Worm (Caenorhabditis elegans) whole organism, L2 larva: ENCODE results near the gene R07E3.1.
A peak's percentile ranks its signal among the peaks of the same experiment; 100 is the strongest.

Experiments
- C34F6.9 ChIP-seq: fragments of 150-350 bp; optimal IDR thresholded peaks from 2 replicates; lab custom pipeline; 2014; ENCODE audit warnings: missing biosample characterization, missing genetic modification characterization
- F13H6.1 ChIP-seq: sonication (generic microtip); optimal IDR thresholded peaks from 2 replicates; lab custom pipeline; 2016; ENCODE audit warnings: missing genetic modification characterization, missing compliant biosample characterization
- R02D3.7 ChIP-seq: fragments of 150-350 bp; optimal IDR thresholded peaks from 2 replicates; lab custom pipeline; 2014; ENCODE audit warnings: missing biosample characterization, missing genetic modification characterization
- Y55F3AM.14 ChIP-seq: fragments of 200-800 bp; sonication (Bioruptor generic); optimal IDR thresholded peaks from 2 replicates; lab custom pipeline; 2018; ENCODE audit warnings: mild to moderate bottlenecking, missing genetic modification characterization, missing compliant biosample characterization
- ZK546.5 ChIP-seq: sonication (generic microtip); optimal IDR thresholded peaks from 2 replicates; lab custom pipeline; 2017; ENCODE audit warnings: missing biosample characterization, missing genetic modification characterization
- alr-1 ChIP-seq: fragments of 150-350 bp; optimal IDR thresholded peaks from 2 replicates; lab custom pipeline; 2014; ENCODE audit warnings: missing biosample characterization, missing genetic modification characterization
- aly-2 ChIP-seq: fragments of 150-350 bp; optimal IDR thresholded peaks from 2 replicates; lab custom pipeline; 2014; ENCODE audit warnings: missing biosample characterization, missing genetic modification characterization
- blmp-1 ChIP-seq: sonication (generic microtip); optimal IDR thresholded peaks from 2 replicates; lab custom pipeline; 2017; ENCODE audit warnings: missing genetic modification characterization, mild to moderate bottlenecking, missing compliant biosample characterization, antibody characterized with exemption, moderate library complexity; ENCODE audit not compliant: insufficient read depth
- crh-2 ChIP-seq: sonication (generic microtip); optimal IDR thresholded peaks from 2 replicates; lab custom pipeline; 2017; ENCODE audit warnings: missing biosample characterization, missing genetic modification characterization
- dmd-4 ChIP-seq: sonication (generic microtip); optimal IDR thresholded peaks from 2 replicates; lab custom pipeline; 2017; ENCODE audit warnings: missing biosample characterization, missing genetic modification characterization
- egl-27 ChIP-seq: sonication (generic microtip); optimal IDR thresholded peaks from 3 replicates; lab custom pipeline; 2017; ENCODE audit warnings: missing biosample characterization, missing genetic modification reagents, missing genetic modification characterization
- elt-1 ChIP-seq: fragments of 150-350 bp; optimal IDR thresholded peaks from 2 replicates; lab custom pipeline; 2014; ENCODE audit warnings: missing biosample characterization, missing genetic modification characterization
- fos-1 ChIP-seq: fragments of 150-350 bp; optimal IDR thresholded peaks from 2 replicates; lab custom pipeline; 2014; ENCODE audit warnings: missing biosample characterization, missing genetic modification characterization
- gmeb-1 ChIP-seq: fragments of 150-350 bp; optimal IDR thresholded peaks from 2 replicates; lab custom pipeline; 2014; ENCODE audit warnings: missing biosample characterization, missing genetic modification characterization
- lin-11 ChIP-seq: fragments of 150-350 bp; sonication (generic microtip); optimal IDR thresholded peaks from 2 replicates; lab custom pipeline; 2014; ENCODE audit warnings: missing biosample characterization, missing genetic modification characterization, inconsistent platforms, mixed read lengths
- lin-13 ChIP-seq: fragments of 150-350 bp; optimal IDR thresholded peaks from 2 replicates; lab custom pipeline; 2014; ENCODE audit warnings: missing biosample characterization, missing genetic modification reagents, missing genetic modification characterization
- lin-39 ChIP-seq: fragments of 150-350 bp; optimal IDR thresholded peaks from 2 replicates; lab custom pipeline; 2014; ENCODE audit warnings: missing biosample characterization, missing genetic modification reagents, missing genetic modification characterization
- nhr-10 ChIP-seq: sonication (generic microtip); optimal IDR thresholded peaks from 2 replicates; lab custom pipeline; 2017; ENCODE audit warnings: missing biosample characterization, missing genetic modification characterization
- nhr-12 ChIP-seq: fragments of 150-350 bp; optimal IDR thresholded peaks from 2 replicates; lab custom pipeline; 2014; ENCODE audit warnings: missing biosample characterization, missing genetic modification characterization
- nhr-129 ChIP-seq: fragments of 150-350 bp; optimal IDR thresholded peaks from 2 replicates; lab custom pipeline; 2014; ENCODE audit warnings: missing biosample characterization, missing genetic modification characterization
- nhr-21 ChIP-seq: fragments of 150-350 bp; optimal IDR thresholded peaks from 2 replicates; lab custom pipeline; 2014; ENCODE audit warnings: missing biosample characterization, missing genetic modification characterization
- nhr-23 ChIP-seq: fragments of 150-350 bp; optimal IDR thresholded peaks from 2 replicates; lab custom pipeline; 2014; ENCODE audit warnings: missing biosample characterization, missing genetic modification reagents, missing genetic modification characterization
- nhr-25 ChIP-seq: fragments of 150-350 bp; sonication (generic microtip); optimal IDR thresholded peaks from 3 replicates; lab custom pipeline; 2014; ENCODE audit warnings: missing biosample characterization, missing genetic modification characterization
- nhr-6 ChIP-seq: fragments of 150-350 bp; optimal IDR thresholded peaks from 2 replicates; lab custom pipeline; 2014; ENCODE audit warnings: missing biosample characterization, missing genetic modification characterization
- nhr-77 ChIP-seq: fragments of 150-350 bp; optimal IDR thresholded peaks from 2 replicates; lab custom pipeline; 2014; ENCODE audit warnings: missing biosample characterization, missing genetic modification characterization
- skn-1 ChIP-seq: sonication (generic microtip); optimal IDR thresholded peaks from 2 replicates; lab custom pipeline; 2017; ENCODE audit warnings: missing biosample characterization, missing genetic modification characterization
- sma-3 ChIP-seq: sonication (generic microtip); optimal IDR thresholded peaks from 2 replicates; lab custom pipeline; 2016; ENCODE audit warnings: missing genetic modification reagents, missing genetic modification characterization, missing compliant biosample characterization
- sma-9 ChIP-seq, 2 experiments: fragments of 150-350 bp in 1 of 2; sonication (generic microtip) in 1 of 2; optimal IDR thresholded peaks; 2 replicates each; lab custom pipeline; 2014 to 2016; ENCODE audit warnings: missing genetic modification characterization in 2 of 2, mild to moderate bottlenecking in 1 of 2, missing biosample characterization in 1 of 2, missing compliant biosample characterization in 1 of 2, missing genetic modification reagents in 1 of 2, moderate library complexity in 1 of 2
- snpc-4 ChIP-seq: fragments of 150-350 bp; optimal IDR thresholded peaks from 2 replicates; lab custom pipeline; 2014; ENCODE audit warnings: missing biosample characterization, missing genetic modification characterization
- unc-39 ChIP-seq: fragments of 150-350 bp; optimal IDR thresholded peaks from 2 replicates; lab custom pipeline; 2014; ENCODE audit warnings: missing biosample characterization, missing genetic modification characterization
- unc-55 ChIP-seq: fragments of 150-350 bp; sonication (generic microtip); optimal IDR thresholded peaks from 3 replicates; lab custom pipeline; 2014; ENCODE audit warnings: missing biosample characterization, missing genetic modification reagents, missing genetic modification characterization
- unc-62 ChIP-seq: fragments of 150-350 bp; optimal IDR thresholded peaks from 2 replicates; lab custom pipeline; 2014; ENCODE audit warnings: missing biosample characterization, missing genetic modification reagents, missing genetic modification characterization
- zag-1 ChIP-seq: fragments of 150-350 bp; optimal IDR thresholded peaks from 2 replicates; lab custom pipeline; 2014; ENCODE audit warnings: missing biosample characterization, missing genetic modification characterization
- ztf-11 ChIP-seq: sonication (generic microtip); optimal IDR thresholded peaks from 2 replicates; lab custom pipeline; 2017; ENCODE audit warnings: missing biosample characterization, missing genetic modification characterization

R07E3.1 gene

DNA sequence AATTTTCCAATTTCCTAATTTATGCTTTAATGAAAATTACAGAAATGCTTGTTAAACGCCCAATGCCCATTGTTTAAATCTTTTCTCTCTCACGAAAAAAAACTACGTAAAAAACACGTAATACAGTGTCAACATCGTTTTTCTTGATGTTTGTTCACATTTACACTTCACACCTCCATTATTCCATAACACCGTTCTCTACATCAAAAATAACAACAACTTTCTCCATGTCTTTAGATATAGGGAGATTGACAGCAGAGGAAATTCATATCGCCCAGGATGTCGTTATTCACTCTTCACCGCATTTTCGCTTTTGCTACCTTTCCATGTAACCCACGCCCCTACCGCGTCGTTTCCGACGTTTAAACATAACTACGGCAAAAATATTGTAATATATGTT is 17.1 kb upstream of the R07E3.1 start, which contains the start of gene efhc-1:
efhc-1 (plus strand) TSS at position 301 of the 400 bp plus-strand sequence.
- TF ChIP-seq dmd-4 (tag; lab: Kevin White, UChicago) (no peak), F13H6.1 (tag; lab: Kevin White, UChicago) (no peak), egl-27 (tag; lab: Kevin White, UChicago) (no peak), nhr-25 (tag; lab: Kevin White, UChicago) (no peak), nhr-129 (tag; lab: Kevin White, UChicago) (no peak), unc-55 (no peak), gmeb-1 (tag; lab: Kevin White, UChicago) (no peak), nhr-6 (tag; lab: Kevin White, UChicago) (no peak), nhr-23 (tag; lab: Kevin White, UChicago) (no peak), fos-1 (no peak)

DNA sequence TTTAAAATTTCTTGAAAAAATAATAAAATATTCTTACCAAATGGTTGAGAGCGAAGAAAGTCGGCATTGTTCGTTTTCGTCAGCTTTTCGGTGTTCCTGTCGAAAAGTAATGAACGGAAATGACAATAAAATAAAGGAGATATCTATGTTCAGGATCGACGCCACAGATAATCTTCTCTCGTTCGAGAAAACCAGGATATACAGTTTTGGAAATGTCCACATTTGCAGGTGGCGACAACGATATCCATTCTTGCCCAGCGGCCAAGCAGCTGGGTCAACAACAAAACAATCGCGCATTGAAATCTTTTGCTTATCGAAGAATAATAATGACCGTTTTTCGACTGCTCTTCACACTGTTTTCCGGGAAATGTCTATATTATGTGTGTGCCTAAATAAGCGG is 14.7 kb upstream of the R07E3.1 start, which contains the start of gene R07E3.7:
R07E3.7 (minus strand) TSS at position 101 of the 400 bp plus-strand sequence.
- TF ChIP-seq nhr-12 (tag; lab: Kevin White, UChicago) (no peak), snpc-4 (tag; lab: Kevin White, UChicago) (no peak), dmd-4 (tag; lab: Kevin White, UChicago) (no peak), egl-27 (tag; lab: Kevin White, UChicago) (no peak), lin-13 (GFP tag; lab: Kevin White, UChicago) (no peak)

DNA sequence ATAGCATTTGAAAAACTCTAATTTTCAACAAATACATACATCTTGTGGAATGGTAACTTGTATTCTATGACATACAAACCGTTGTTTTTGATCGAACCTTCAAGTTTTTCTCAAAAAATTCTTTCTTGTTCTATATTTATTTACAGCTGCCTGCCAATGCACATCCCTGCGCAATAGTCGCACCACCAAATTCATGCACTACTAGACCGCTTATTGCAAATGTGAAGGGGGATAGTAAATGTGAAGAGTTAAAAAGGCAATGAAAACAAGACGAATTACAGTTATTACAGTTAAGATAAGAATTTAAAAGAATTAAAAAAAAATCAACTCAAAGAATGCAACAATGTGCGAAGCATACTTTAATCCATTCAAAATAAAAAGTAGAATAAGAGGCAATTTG is 12.9 kb upstream of the R07E3.1 start:
- TF ChIP-seq nhr-21 (tag; lab: Kevin White, UChicago) (no peak), ZK546.5 (tag; lab: Kevin White, UChicago) (no peak), C34F6.9 (tag; lab: Kevin White, UChicago) (no peak), skn-1 (tag; lab: Kevin White, UChicago) (no peak), blmp-1 (tag; lab: Kevin White, UChicago) (no peak), alr-1 (no peak), ztf-11 (tag; lab: Kevin White, UChicago) (no peak), aly-2 (no peak), nhr-25 (tag; lab: Kevin White, UChicago) (no peak)

DNA sequence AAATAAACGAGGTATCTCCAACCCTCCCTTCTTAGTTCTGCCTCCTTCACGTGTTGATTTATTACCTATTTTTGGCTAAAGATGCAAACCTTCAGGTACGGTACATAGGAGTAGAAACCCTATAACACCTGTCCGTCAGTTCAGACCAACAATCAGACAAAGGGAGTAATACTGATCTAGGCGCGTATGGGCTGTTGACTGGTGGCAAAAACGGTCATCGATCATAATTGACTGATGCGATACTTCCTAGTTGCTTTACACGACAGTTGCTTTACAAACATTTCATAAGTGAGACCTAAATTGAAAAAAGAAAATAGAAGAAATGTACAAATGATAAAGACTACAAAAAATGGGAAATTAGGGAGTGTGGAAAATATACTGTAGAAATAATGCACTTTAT is 9.2 kb upstream of the R07E3.1 start:
- TF ChIP-seq nhr-77 (tag; lab: Kevin White, UChicago) (no peak), nhr-25 (tag; lab: Kevin White, UChicago) (peak; percentile 42)

DNA sequence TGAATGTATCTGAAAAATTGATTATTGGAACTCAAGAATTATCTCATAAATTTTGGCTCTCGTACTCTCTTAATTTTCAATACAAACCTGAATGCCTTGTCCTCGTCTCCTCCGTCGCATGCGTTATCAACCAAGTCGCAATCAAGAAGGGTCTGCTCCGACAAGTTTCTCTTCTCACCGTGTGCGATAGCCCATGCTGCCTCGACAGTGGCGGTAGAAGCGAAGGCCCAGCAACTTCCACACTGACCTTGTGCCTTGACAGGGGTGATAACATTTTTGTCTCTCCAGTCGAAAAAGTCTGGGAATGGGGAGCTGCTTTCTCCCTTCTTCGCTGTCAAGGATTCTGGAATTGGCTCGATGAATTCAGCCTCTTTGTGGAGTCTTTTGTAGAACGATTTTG is 917 bp downstream of the R07E3.1 start:
- peak; percentile 2 for TF ChIP-seq sma-9 (GFP tag; optimal IDR thresholded peaks at IDR 0.05; lab: Kevin White, UChicago)
- TF ChIP-seq sma-9 (tag; optimal IDR thresholded peaks at IDR 0.05; lab: Kevin White, UChicago), result no peak
- TF ChIP-seq zag-1 (tag; lab: Kevin White, UChicago), result no peak
- peak; percentile 44 for TF ChIP-seq fos-1
- TF ChIP-seq, all 48 proteins: peak for 2

DNA sequence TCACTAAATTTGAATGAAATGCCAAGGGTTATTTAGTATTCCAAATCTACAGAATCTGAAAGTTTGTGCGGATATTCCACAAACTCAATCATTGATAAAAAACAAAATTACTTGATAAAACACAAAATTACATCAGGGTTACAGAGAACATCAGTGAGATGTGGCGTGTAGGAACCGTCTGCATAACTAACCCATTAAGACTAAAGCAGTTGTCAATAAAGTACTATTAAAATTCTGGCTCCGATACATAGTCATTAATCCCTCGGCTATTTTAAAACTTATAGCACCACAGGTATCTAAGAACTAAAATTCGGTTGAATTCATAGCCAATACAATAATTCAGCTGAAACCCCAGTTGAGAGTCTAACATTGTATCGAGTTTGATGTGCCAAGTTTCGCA is 2.2 kb downstream of the R07E3.1 start:
- no peak for TF ChIP-seq ztf-11 (tag; lab: Kevin White, UChicago)
- peak; percentile 35 for TF ChIP-seq nhr-129 (tag; lab: Kevin White, UChicago)
- peak; percentile 7 for TF ChIP-seq sma-9 (GFP tag; optimal IDR thresholded peaks at IDR 0.05; lab: Kevin White, UChicago)
- no peak for TF ChIP-seq sma-9 (tag; optimal IDR thresholded peaks at IDR 0.05; lab: Kevin White, UChicago)
- TF ChIP-seq crh-2 (tag; lab: Kevin White, UChicago), result peak; percentile 39

DNA sequence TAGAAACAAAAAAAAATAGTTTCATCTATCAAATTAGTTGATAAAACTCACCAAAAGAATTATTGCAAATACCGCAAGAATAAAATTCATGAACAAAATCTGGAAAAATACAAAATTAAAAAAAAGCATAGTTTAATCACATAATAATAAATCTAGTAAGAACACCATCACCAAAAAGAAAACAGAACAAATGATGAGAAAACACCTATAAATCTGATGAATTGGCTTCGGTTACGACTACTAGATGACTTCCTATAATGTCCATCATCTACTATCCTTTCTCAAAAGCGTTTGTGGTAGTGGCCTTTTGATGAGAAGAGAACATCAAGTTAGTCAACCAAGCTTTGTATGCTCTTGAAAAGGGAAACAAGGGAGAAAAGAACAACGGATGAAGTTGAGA is 2.9 kb downstream of the R07E3.1 start, which contains the start of gene cut-5:
cut-5 (minus strand) TSS at position 101 of the 400 bp plus-strand sequence.
- TF ChIP-seq lin-11 (tag; lab: Kevin White, UChicago), result no peak
- TF ChIP-seq elt-1 (tag; lab: Kevin White, UChicago), result no peak
- no peak for TF ChIP-seq alr-1
- TF ChIP-seq unc-39 (tag; lab: Kevin White, UChicago), result no peak
- no peak for TF ChIP-seq Y55F3AM.14 (GFP tag; lab: Kevin White, UChicago)
- no peak for TF ChIP-seq F13H6.1 (tag; lab: Kevin White, UChicago)
- no peak for TF ChIP-seq unc-62 (GFP tag; lab: Kevin White, UChicago)
- no peak for TF ChIP-seq sma-3
- TF ChIP-seq gmeb-1 (tag; lab: Kevin White, UChicago), result no peak
- no peak for TF ChIP-seq nhr-10 (tag; lab: Kevin White, UChicago)
- TF ChIP-seq sma-9 (GFP tag; optimal IDR thresholded peaks at IDR 0.05; lab: Kevin White, UChicago), result no peak
- TF ChIP-seq sma-9 (tag; optimal IDR thresholded peaks at IDR 0.05; lab: Kevin White, UChicago), result no peak
- TF ChIP-seq nhr-23 (tag; lab: Kevin White, UChicago), result no peak
- TF ChIP-seq R02D3.7 (tag; lab: Kevin White, UChicago), result no peak
- no peak for TF ChIP-seq nhr-25 (tag; lab: Kevin White, UChicago)
- no peak for TF ChIP-seq dmd-4 (tag; lab: Kevin White, UChicago)
- no peak for TF ChIP-seq ztf-11 (tag; lab: Kevin White, UChicago)
- TF ChIP-seq lin-39, result no peak
- no peak for TF ChIP-seq ZK546.5 (tag; lab: Kevin White, UChicago)
- no peak for TF ChIP-seq lin-13 (GFP tag; lab: Kevin White, UChicago)
- TF ChIP-seq egl-27 (tag; lab: Kevin White, UChicago), result no peak
